Fruit fly (Drosophila melanogaster) whole organism, adult: ENCODE measurements around the gene Wdr59.

Experiments used
- CG11617 ChIP-seq: fragments of 200-800 bp; sonication (Bioruptor generic); optimal IDR thresholded peaks from 2 replicates; lab custom pipeline; 2017; ENCODE audit warnings: mild to moderate bottlenecking, missing biosample characterization, missing genetic modification reagents, missing genetic modification characterization
- CG12768 ChIP-seq: fragments of 200-800 bp; sonication (Bioruptor generic); optimal IDR thresholded peaks from 2 replicates; lab custom pipeline; 2017; ENCODE audit warnings: missing biosample characterization, missing genetic modification characterization, mild to moderate bottlenecking, moderate library complexity, missing genetic modification reagents
- CG14711 ChIP-seq: fragments of 200-800 bp; sonication (Bioruptor generic); optimal IDR thresholded peaks from 2 replicates; lab custom pipeline; 2018; ENCODE audit warnings: missing biosample characterization, mild to moderate bottlenecking, missing genetic modification characterization, moderate library complexity
- CG1620 ChIP-seq: fragments of 200-800 bp; sonication (Bioruptor generic); optimal IDR thresholded peaks from 2 replicates; lab custom pipeline; 2016; ENCODE audit warnings: missing biosample characterization, missing genetic modification characterization
- CG33017 ChIP-seq: fragments of 200-800 bp; sonication (Bioruptor generic); optimal IDR thresholded peaks from 2 replicates; lab custom pipeline; 2018; ENCODE audit warnings: missing biosample characterization, mild to moderate bottlenecking, missing genetic modification characterization, moderate library complexity
- CG5204 ChIP-seq: fragments of 200-800 bp; sonication (Bioruptor generic); optimal IDR thresholded peaks from 2 replicates; lab custom pipeline; 2016; ENCODE audit warnings: missing biosample characterization, missing genetic modification characterization
- CG7045 ChIP-seq: fragments of 200-800 bp; sonication (Bioruptor generic); optimal IDR thresholded peaks from 2 replicates; lab custom pipeline; 2017; ENCODE audit warnings: missing biosample characterization, mild to moderate bottlenecking, missing genetic modification characterization
- CG7101 ChIP-seq: fragments of 200-800 bp; sonication (Bioruptor generic); optimal IDR thresholded peaks from 2 replicates; lab custom pipeline; 2018; ENCODE audit warnings: missing biosample characterization, mild to moderate bottlenecking, missing genetic modification characterization, moderate library complexity
- Clk ChIP-seq: fragments of 200-800 bp; sonication (Bioruptor generic); optimal IDR thresholded peaks from 2 replicates; lab custom pipeline; 2017; ENCODE audit warnings: missing biosample characterization, missing genetic modification characterization
- Crg-1 ChIP-seq: fragments of 200-800 bp; sonication (Bioruptor generic); optimal IDR thresholded peaks from 2 replicates; lab custom pipeline; 2016; ENCODE audit warnings: missing biosample characterization, missing genetic modification characterization
- Hr96 ChIP-seq: fragments of 200-800 bp; sonication (Bioruptor generic); optimal IDR thresholded peaks from 2 replicates; lab custom pipeline; 2016; ENCODE audit warnings: missing biosample characterization, missing genetic modification characterization
- Mnt ChIP-seq: fragments of 200-800 bp; sonication (Bioruptor generic); optimal IDR thresholded peaks from 2 replicates; lab custom pipeline; 2016; ENCODE audit warnings: missing biosample characterization, mild to moderate bottlenecking, missing genetic modification characterization
- bab1 ChIP-seq: fragments of 200-800 bp; sonication (Bioruptor generic); optimal IDR thresholded peaks from 3 replicates; lab custom pipeline; 2019; ENCODE audit warnings: missing biosample characterization, mild to moderate bottlenecking, missing genetic modification characterization, moderate library complexity
- cic ChIP-seq: fragments of 200-800 bp; sonication (Bioruptor generic); optimal IDR thresholded peaks from 2 replicates; lab custom pipeline; 2017; ENCODE audit warnings: missing biosample characterization, mild to moderate bottlenecking, missing genetic modification characterization, moderate library complexity
- cnc ChIP-seq, 2 experiments: fragments of >200 bp; optimal IDR thresholded peaks; 2 replicates each; lab custom pipeline; 2017
- kay ChIP-seq: fragments of 200-800 bp; sonication (Bioruptor generic); peaks from one replicate; lab custom pipeline; 2016; ENCODE audit warnings: missing biosample characterization, missing genetic modification characterization, borderline replicate concordance
- ovo ChIP-seq: fragments of 200-800 bp; sonication (Bioruptor generic); optimal IDR thresholded peaks from 2 replicates; lab custom pipeline; 2016; ENCODE audit warnings: missing biosample characterization, missing genetic modification characterization
- pad ChIP-seq: fragments of 200-800 bp; sonication (Bioruptor generic); optimal IDR thresholded peaks from 3 replicates; lab custom pipeline; 2017; ENCODE audit warnings: missing biosample characterization, missing genetic modification characterization, mild to moderate bottlenecking, moderate library complexity, missing genetic modification reagents
- tj ChIP-seq: fragments of 200-800 bp; sonication (Bioruptor generic); optimal IDR thresholded peaks from 3 replicates; lab custom pipeline; 2017; ENCODE audit warnings: missing biosample characterization, mild to moderate bottlenecking, missing genetic modification characterization, moderate library complexity
- toe ChIP-seq: fragments of 200-800 bp; sonication (Bioruptor generic); optimal IDR thresholded peaks from 2 replicates; lab custom pipeline; 2016; ENCODE audit warnings: missing biosample characterization, missing genetic modification characterization

Gene Wdr59

dm6 chr2L:11086357-11086924 lies 4.8 kb upstream of the Wdr59 start, which contains the start of gene CG16854:
TSS of gene CG16854 (plus strand) at chr2L:11086721.
- no peak for TF ChIP-seq Crg-1 (GFP tag; lab: Kevin White, UChicago)
- TF ChIP-seq CG33017 (tag; lab: Kevin White, UChicago) = no peak
- TF ChIP-seq CG7045 = no peak
- no peak for TF ChIP-seq Clk (GFP tag; lab: Kevin White, UChicago)
- no peak for TF ChIP-seq pad (GFP tag; lab: Kevin White, UChicago)
- no peak for TF ChIP-seq CG14711 (tag; lab: Kevin White, UChicago)
- TF ChIP-seq Hr96 (GFP tag; lab: Kevin White, UChicago) = no peak
- no peak for TF ChIP-seq cic (GFP tag; lab: Kevin White, UChicago)
- TF ChIP-seq cnc (optimal IDR thresholded peaks at IDR 0.05; lab: Kevin White, UChicago) = no peak
- no peak for TF ChIP-seq ovo (GFP tag; lab: Kevin White, UChicago)
- no peak for TF ChIP-seq bab1 (GFP tag; lab: Kevin White, UChicago)
- TF ChIP-seq CG5204 (GFP tag; lab: Kevin White, UChicago) = no peak
- TF ChIP-seq Mnt (GFP tag; lab: Kevin White, UChicago) = no peak
- TF ChIP-seq CG1620 (GFP tag; lab: Kevin White, UChicago) = no peak
- TF ChIP-seq CG12768 (GFP tag; lab: Kevin White, UChicago) = no peak
- no peak for TF ChIP-seq toe (GFP tag; lab: Kevin White, UChicago)
- no peak for TF ChIP-seq CG7101
- TF ChIP-seq tj (GFP tag; lab: Kevin White, UChicago) = no peak
- no peak for TF ChIP-seq kay (GFP tag; lab: Kevin White, UChicago)
- TF ChIP-seq CG11617 (GFP tag; lab: Kevin White, UChicago) = no peak

- TF ChIP-seq bab1 (GFP tag; lab: Kevin White, UChicago) (peak; percentile 17), cnc (optimal IDR thresholded peaks at IDR 0.05; lab: Kevin White, UChicago) (no peak)
Observed at dm6 chr2L:11100516-11101061, 9.3 kb downstream of the Wdr59 start, which contains the start of gene Ge-1. TSS of gene Ge-1 (minus strand) at chr2L:11100888.

dm6 chr2L:11105320-11105719 lies 14.1 kb downstream of the Wdr59 start:
- no peak for TF ChIP-seq cnc (optimal IDR thresholded peaks at IDR 0.05; lab: Kevin White, UChicago)
- TF ChIP-seq Hr96 (GFP tag; lab: Kevin White, UChicago) = no peak
- no peak for TF ChIP-seq toe (GFP tag; lab: Kevin White, UChicago)
- TF ChIP-seq CG7101 = no peak
- TF ChIP-seq CG7045 = no peak
- TF ChIP-seq CG33017 (tag; lab: Kevin White, UChicago) = no peak
- no peak for TF ChIP-seq CG11617 (GFP tag; lab: Kevin White, UChicago)
- no peak for TF ChIP-seq CG12768 (GFP tag; lab: Kevin White, UChicago)
- TF ChIP-seq Clk (GFP tag; lab: Kevin White, UChicago) = no peak
- TF ChIP-seq tj (GFP tag; lab: Kevin White, UChicago) = no peak
- TF ChIP-seq Mnt (GFP tag; lab: Kevin White, UChicago) = no peak
- no peak for TF ChIP-seq ovo (GFP tag; lab: Kevin White, UChicago)
- TF ChIP-seq CG14711 (tag; lab: Kevin White, UChicago) = no peak
- no peak for TF ChIP-seq Crg-1 (GFP tag; lab: Kevin White, UChicago)
- TF ChIP-seq bab1 (GFP tag; lab: Kevin White, UChicago) = no peak
- TF ChIP-seq CG5204 (GFP tag; lab: Kevin White, UChicago) = no peak

dm6 chr2L:11106562-11106962 lies 15.3 kb downstream of the Wdr59 start, which contains the start of gene Reps:
TSS of gene Reps (minus strand) at chr2L:11106645.
- peak; percentile 95 for TF ChIP-seq CG14711 (tag; lab: Kevin White, UChicago)
- TF ChIP-seq pad (GFP tag; lab: Kevin White, UChicago) = peak; percentile 89
- peak; percentile 97 for TF ChIP-seq CG7101
- TF ChIP-seq Crg-1 (GFP tag; lab: Kevin White, UChicago) = peak; percentile 96
- peak; percentile 97 for TF ChIP-seq Hr96 (GFP tag; lab: Kevin White, UChicago)
- TF ChIP-seq CG1620 (GFP tag; lab: Kevin White, UChicago) = peak; percentile 97
- TF ChIP-seq tj (GFP tag; lab: Kevin White, UChicago) = peak; percentile 87
- TF ChIP-seq cnc (optimal IDR thresholded peaks at IDR 0.05; lab: Kevin White, UChicago) = no peak
- TF ChIP-seq bab1 (GFP tag; lab: Kevin White, UChicago) = peak; percentile 96
- TF ChIP-seq CG5204 (GFP tag; lab: Kevin White, UChicago) = peak; percentile 98
- peak; percentile 94 for TF ChIP-seq ovo (GFP tag; lab: Kevin White, UChicago)
- peak; percentile 96 for TF ChIP-seq Clk (GFP tag; lab: Kevin White, UChicago)
- TF ChIP-seq kay (GFP tag; lab: Kevin White, UChicago) = no peak
- TF ChIP-seq toe (GFP tag; lab: Kevin White, UChicago) = peak; percentile 98
- TF ChIP-seq CG11617 (GFP tag; lab: Kevin White, UChicago) = peak; percentile 96
- TF ChIP-seq Mnt (GFP tag; lab: Kevin White, UChicago) = peak; percentile 93
- TF ChIP-seq cic (GFP tag; lab: Kevin White, UChicago) = peak; percentile 77
- peak; percentile 96 for TF ChIP-seq CG33017 (tag; lab: Kevin White, UChicago)
- TF ChIP-seq CG7045 = peak; percentile 98
- peak; percentile 98 for TF ChIP-seq CG12768 (GFP tag; lab: Kevin White, UChicago)

- TF ChIP-seq CG1620 (GFP tag; lab: Kevin White, UChicago) = no peak
- no peak for TF ChIP-seq kay (GFP tag; lab: Kevin White, UChicago)
- peak; percentile 60 for TF ChIP-seq CG12768 (GFP tag; lab: Kevin White, UChicago)
- TF ChIP-seq Mnt (GFP tag; lab: Kevin White, UChicago) = no peak
- no peak for TF ChIP-seq cic (GFP tag; lab: Kevin White, UChicago)
- TF ChIP-seq CG5204 (GFP tag; lab: Kevin White, UChicago) = no peak
- peak; percentile 37 for TF ChIP-seq Clk (GFP tag; lab: Kevin White, UChicago)
- no peak for TF ChIP-seq cnc (optimal IDR thresholded peaks at IDR 0.05; lab: Kevin White, UChicago)
- peak; percentile 50 for TF ChIP-seq pad (GFP tag; lab: Kevin White, UChicago)
- TF ChIP-seq Crg-1 (GFP tag; lab: Kevin White, UChicago) = no peak
- TF ChIP-seq ovo (GFP tag; lab: Kevin White, UChicago) = no peak
- peak; percentile 47 for TF ChIP-seq CG11617 (GFP tag; lab: Kevin White, UChicago)
- TF ChIP-seq bab1 (GFP tag; lab: Kevin White, UChicago) = peak; percentile 65
- TF ChIP-seq CG33017 (tag; lab: Kevin White, UChicago) = peak; percentile 65
- no peak for TF ChIP-seq tj (GFP tag; lab: Kevin White, UChicago)
- TF ChIP-seq CG7045 = peak; percentile 63
- peak; percentile 59 for TF ChIP-seq CG7101
- TF ChIP-seq Hr96 (GFP tag; lab: Kevin White, UChicago) = no peak
- peak; percentile 51 for TF ChIP-seq CG14711 (tag; lab: Kevin White, UChicago)
- no peak for TF ChIP-seq toe (GFP tag; lab: Kevin White, UChicago)
Observed at dm6 chr2L:11113011-11113528, 21.8 kb downstream of the Wdr59 start, which contains the start of gene Idua. TSS of gene Idua (minus strand) at chr2L:11113061.
